Worm (Caenorhabditis elegans): ENCODE data around the gene nhr-10.

ce11 chrIII:7155631-7156030, 40.4 kb upstream of the nhr-10 start:
- TF ChIP-seq him-1 (tag; optimal IDR thresholded peaks at IDR 0.05), result peak; percentile 88
- peak; percentile 51 for TF ChIP-seq W03F9.2 (tag; optimal IDR thresholded peaks at IDR 0.05)

All from whole organism, L4/young adult.